Fruit fly (Drosophila melanogaster): ENCODE measurements around the gene CG9581.
"Not testable (repeated sequence)": the region's sequence is repeated elsewhere in the genome, so short reads cannot be mapped to it uniquely, and the experiment has no call there.

- TF ChIP-seq insv, Myc, Sin3A, ttk, h (optimal IDR thresholded peaks at IDR 0.05): not testable (repeated sequence)
Measured at dm6 chrX:20143088-20143487, 26.7 kb downstream of the CG9581 start, which contains the start of gene Or19a.

All from Kc167 (cell line).